Worm (Caenorhabditis elegans): Measurements from ENCODE around the gene F13H8.2.

ce11 chrII:6259867-6260266 is 10.3 kb upstream of the F13H8.2 start, which contains the start of gene F13H8.11:
- no peak for TF ChIP-seq dao-5 (tag; optimal IDR thresholded peaks at IDR 0.05)
- no peak for TF ChIP-seq him-1 (tag; optimal IDR thresholded peaks at IDR 0.05)
- TF ChIP-seq W03F9.2 (tag; optimal IDR thresholded peaks at IDR 0.05), result no peak

All from whole organism, L4/young adult.